Worm (Caenorhabditis elegans) whole organism, mixed stage, embryonic: ENCODE results near the gene ZK809.9.

ENCODE experiments used
- M03D4.4 ChIP-seq: sonication (generic microtip); optimal IDR thresholded peaks from 2 replicates; lab custom pipeline; 2017; ENCODE audit warnings: mild to moderate bottlenecking, missing genetic modification characterization, missing compliant biosample characterization
- bed-3 ChIP-seq: fragments of 200-800 bp; sonication (Bioruptor generic); optimal IDR thresholded peaks from 3 replicates; lab custom pipeline; 2018; ENCODE audit warnings: mild to moderate bottlenecking, missing genetic modification characterization, moderate library complexity, missing compliant biosample characterization
- blmp-1 ChIP-seq: fragments of 150-350 bp; optimal IDR thresholded peaks from 2 replicates; lab custom pipeline; 2014; ENCODE audit warnings: missing biosample characterization, missing genetic modification characterization
- ceh-39 ChIP-seq: fragments of 150-350 bp; optimal IDR thresholded peaks from 2 replicates; lab custom pipeline; 2014; ENCODE audit warnings: missing biosample characterization, missing genetic modification characterization
- ceh-43 ChIP-seq: fragments of 200-800 bp; sonication (Bioruptor generic); optimal IDR thresholded peaks from 2 replicates; lab custom pipeline; 2018; ENCODE audit warnings: mild to moderate bottlenecking, missing genetic modification characterization, moderate library complexity, missing compliant biosample characterization
- ceh-83 ChIP-seq: fragments of 200-800 bp; sonication (Bioruptor generic); optimal IDR thresholded peaks from 2 replicates; lab custom pipeline; 2018; ENCODE audit warnings: mild to moderate bottlenecking, missing genetic modification characterization, missing compliant biosample characterization
- ces-1 ChIP-seq: fragments of 150-350 bp; optimal IDR thresholded peaks from 2 replicates; lab custom pipeline; 2014; ENCODE audit warnings: missing biosample characterization, missing genetic modification reagents, missing genetic modification characterization
- cnd-1 ChIP-seq: fragments of 200-800 bp; sonication (Bioruptor generic); optimal IDR thresholded peaks from 2 replicates; lab custom pipeline; 2018; ENCODE audit warnings: mild to moderate bottlenecking, missing genetic modification characterization, missing compliant biosample characterization
- drap-1 ChIP-seq: fragments of 200-800 bp; sonication (Bioruptor generic); optimal IDR thresholded peaks from 3 replicates; lab custom pipeline; 2018; ENCODE audit warnings: mild to moderate bottlenecking, missing genetic modification characterization, missing compliant biosample characterization
- elt-1 ChIP-seq: sonication (generic microtip); optimal IDR thresholded peaks from 2 replicates; lab custom pipeline; 2017; ENCODE audit warnings: missing genetic modification characterization, mild to moderate bottlenecking, missing compliant biosample characterization, antibody characterized with exemption, moderate library complexity, borderline replicate concordance; ENCODE audit not compliant: insufficient read depth
- ham-2 ChIP-seq: fragments of 200-800 bp; sonication (Bioruptor generic); optimal IDR thresholded peaks from 2 replicates; lab custom pipeline; 2018; ENCODE audit warnings: mild to moderate bottlenecking, missing genetic modification characterization, missing compliant biosample characterization
- lin-13 ChIP-seq: fragments of 150-350 bp; optimal IDR thresholded peaks from 2 replicates; lab custom pipeline; 2014; ENCODE audit warnings: missing biosample characterization, missing genetic modification characterization
- lin-32 ChIP-seq: fragments of 200-800 bp; sonication (Bioruptor generic); optimal IDR thresholded peaks from 2 replicates; lab custom pipeline; 2018; ENCODE audit warnings: mild to moderate bottlenecking, missing genetic modification characterization, missing compliant biosample characterization
- mab-5 ChIP-seq: fragments of 150-350 bp; optimal IDR thresholded peaks from 2 replicates; lab custom pipeline; 2014; ENCODE audit warnings: missing biosample characterization, missing genetic modification characterization
- mep-1 ChIP-seq: fragments of 150-350 bp; optimal IDR thresholded peaks from 2 replicates; lab custom pipeline; 2017; ENCODE audit warnings: missing biosample characterization, missing genetic modification reagents, missing genetic modification characterization, inconsistent platforms
- mls-2 ChIP-seq: sonication (generic microtip); optimal IDR thresholded peaks from 2 replicates; lab custom pipeline; 2016; ENCODE audit warnings: mild to moderate bottlenecking, missing genetic modification characterization, moderate library complexity, missing compliant biosample characterization
- nhr-12 ChIP-seq: fragments of 150-350 bp; optimal IDR thresholded peaks from 2 replicates; lab custom pipeline; 2014; ENCODE audit warnings: missing biosample characterization, missing genetic modification characterization
- nhr-2 ChIP-seq: fragments of 150-350 bp; optimal IDR thresholded peaks from 2 replicates; lab custom pipeline; 2014; ENCODE audit warnings: missing biosample characterization, missing genetic modification characterization
- nhr-237 ChIP-seq: fragments of 150-350 bp; optimal IDR thresholded peaks from 2 replicates; lab custom pipeline; 2014; ENCODE audit warnings: missing biosample characterization, missing genetic modification characterization
- nhr-28 ChIP-seq: fragments of 150-350 bp; optimal IDR thresholded peaks from 2 replicates; lab custom pipeline; 2014; ENCODE audit warnings: missing biosample characterization, missing genetic modification characterization
- nhr-76 ChIP-seq: sonication (generic microtip); optimal IDR thresholded peaks from 2 replicates; lab custom pipeline; 2017; ENCODE audit warnings: missing biosample characterization, missing genetic modification characterization
- pha-4 ChIP-seq: fragments of 150-350 bp; optimal IDR thresholded peaks from 2 replicates; lab custom pipeline; 2018; ENCODE audit warnings: missing biosample characterization, missing genetic modification reagents, missing genetic modification characterization
- sem-2 ChIP-seq: fragments of 200-800 bp; sonication (Bioruptor generic); optimal IDR thresholded peaks from 2 replicates; lab custom pipeline; 2018; ENCODE audit warnings: mild to moderate bottlenecking, missing genetic modification characterization, missing compliant biosample characterization
- snpc-4 ChIP-seq: fragments of 150-350 bp; optimal IDR thresholded peaks from 2 replicates; lab custom pipeline; 2014; ENCODE audit warnings: missing biosample characterization, missing genetic modification characterization
- sptf-1 ChIP-seq: sonication (generic microtip); optimal IDR thresholded peaks from 2 replicates; lab custom pipeline; 2017; ENCODE audit warnings: mild to moderate bottlenecking, missing genetic modification characterization, moderate library complexity, missing compliant biosample characterization
- unc-120 ChIP-seq: sonication (generic microtip); optimal IDR thresholded peaks from 2 replicates; lab custom pipeline; 2017; ENCODE audit warnings: missing genetic modification characterization, missing compliant biosample characterization; ENCODE audit not compliant: poor library complexity, severe bottlenecking
- unc-39 ChIP-seq: fragments of 150-350 bp; optimal IDR thresholded peaks from 2 replicates; lab custom pipeline; 2014; ENCODE audit warnings: missing biosample characterization, missing genetic modification characterization
- unc-62 ChIP-seq: fragments of 150-350 bp; optimal IDR thresholded peaks from 2 replicates; lab custom pipeline; 2014; ENCODE audit warnings: missing biosample characterization, missing genetic modification reagents, missing genetic modification characterization
- zip-8 ChIP-seq: fragments of 150-350 bp; optimal IDR thresholded peaks from 2 replicates; lab custom pipeline; 2014; ENCODE audit warnings: missing biosample characterization, missing genetic modification characterization
- ztf-11 ChIP-seq: fragments of 150-350 bp; optimal IDR thresholded peaks from 2 replicates; lab custom pipeline; 2014; ENCODE audit warnings: missing biosample characterization, missing genetic modification characterization

Gene ZK809.9

DNA sequence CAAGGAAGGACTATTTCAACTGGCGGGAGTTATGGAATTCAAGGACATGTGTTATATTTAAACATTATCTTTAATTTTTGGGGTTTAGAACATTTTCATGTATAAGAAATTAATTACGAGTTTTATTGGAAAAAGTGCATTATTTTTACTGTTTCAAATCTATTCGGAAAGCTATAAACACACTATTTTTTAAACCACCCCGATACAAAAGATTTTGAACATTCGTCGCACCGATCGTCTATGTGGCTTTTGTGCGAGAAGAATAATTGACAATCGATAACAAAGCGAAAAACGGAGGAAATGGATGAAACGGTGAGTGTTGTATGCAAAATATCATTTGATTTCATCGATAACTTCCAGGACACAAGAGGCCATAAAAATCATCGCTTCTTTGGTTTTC, at the start of gene ZK809.9:
Gene ZK809.9 (plus strand): TSS at position 301 of the 400 bp plus-strand sequence.
- no peak for TF ChIP-seq nhr-2 (tag; lab: Kevin White, UChicago)
- no peak for TF ChIP-seq ces-1 (GFP tag; lab: Kevin White, UChicago)

DNA sequence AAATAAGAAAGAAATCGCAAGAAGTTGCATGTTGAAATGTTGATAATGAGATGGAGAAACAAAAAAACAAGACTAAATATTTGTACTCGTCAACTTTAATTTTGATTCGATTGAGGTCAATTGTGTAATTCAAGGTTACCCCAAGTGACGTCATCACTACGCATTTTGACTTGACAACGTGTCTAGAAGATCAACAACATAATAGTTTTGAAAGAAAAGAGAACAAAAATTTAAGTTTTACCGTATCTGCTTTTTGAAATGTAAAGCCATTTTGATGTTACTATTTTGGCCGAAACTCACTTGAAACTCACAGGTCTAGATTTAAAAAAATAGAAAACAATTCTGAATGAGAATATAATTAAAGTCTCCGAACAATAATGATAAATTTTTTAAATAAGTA, 44.2 kb upstream of the ZK809.9 start, which contains the start of gene dsl-5:
Gene dsl-5 (minus strand): TSS at position 101 of the 400 bp plus-strand sequence.
- TF ChIP-seq ceh-43 (GFP tag; lab: Kevin White, UChicago) (no peak), nhr-2 (tag; lab: Kevin White, UChicago) (no peak), zip-8 (tag; lab: Kevin White, UChicago) (peak; percentile 15), ceh-83 (GFP tag; lab: Kevin White, UChicago) (no peak), cnd-1 (no peak), mab-5 (no peak), M03D4.4 (no peak), snpc-4 (tag; lab: Kevin White, UChicago) (no peak)
- TF ChIP-seq, all 35 proteins: peak for 1

ce11 chrIV:11622336-11622735, 42.8 kb upstream of the ZK809.9 start:
- no peak for TF ChIP-seq pha-4 (tag; lab: Kevin White, UChicago)
- TF ChIP-seq mls-2 (tag; lab: Kevin White, UChicago), result no peak
- TF ChIP-seq lin-13, result no peak
- no peak for TF ChIP-seq nhr-76 (tag; lab: Kevin White, UChicago)

DNA sequence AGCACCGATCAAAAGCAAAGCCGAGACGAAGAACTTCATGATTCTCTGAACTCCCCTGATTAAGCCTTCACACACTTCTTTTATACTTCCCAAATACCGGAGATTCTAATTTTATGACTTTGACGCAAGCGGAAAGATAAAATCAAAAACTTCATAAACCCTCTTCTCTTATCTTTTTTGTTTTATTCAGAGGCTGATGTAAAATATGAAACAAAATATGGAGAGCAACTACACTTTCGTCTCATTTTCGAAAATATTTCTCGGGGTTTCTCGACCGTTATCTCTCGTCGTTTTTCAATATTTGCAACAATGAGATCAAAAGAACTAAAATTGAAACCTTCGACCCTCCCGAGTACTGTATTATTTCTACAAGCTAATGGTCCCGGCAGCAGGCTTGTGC, 42.0 kb upstream of the ZK809.9 start, which contains the start of gene lys-4:
Gene lys-4 (minus strand): TSS at position 115 of the 400 bp plus-strand sequence.
- no peak for TF ChIP-seq nhr-12 (tag; lab: Kevin White, UChicago)
- TF ChIP-seq nhr-28 (tag; lab: Kevin White, UChicago), result no peak
- no peak for TF ChIP-seq ztf-11
- no peak for TF ChIP-seq sptf-1 (tag; lab: Kevin White, UChicago)
- no peak for TF ChIP-seq unc-120 (tag; lab: Kevin White, UChicago)
- TF ChIP-seq ham-2 (GFP tag; lab: Kevin White, UChicago), result no peak
- no peak for TF ChIP-seq ceh-39 (tag; lab: Kevin White, UChicago)
- TF ChIP-seq unc-39 (tag; lab: Kevin White, UChicago), result no peak
- no peak for TF ChIP-seq nhr-2 (tag; lab: Kevin White, UChicago)
- no peak for TF ChIP-seq elt-1
- TF ChIP-seq lin-32 (GFP tag; lab: Kevin White, UChicago), result no peak
- no peak for TF ChIP-seq pha-4 (tag; lab: Kevin White, UChicago)
- no peak for TF ChIP-seq mep-1 (tag; lab: Kevin White, UChicago)

ce11 chrIV:11623759-11624287, 41.3 kb upstream of the ZK809.9 start:
- no peak for TF ChIP-seq unc-39 (tag; lab: Kevin White, UChicago)
- TF ChIP-seq ceh-83 (GFP tag; lab: Kevin White, UChicago), result no peak
- no peak for TF ChIP-seq bed-3 (GFP tag; lab: Kevin White, UChicago)
- TF ChIP-seq drap-1, result no peak
- no peak for TF ChIP-seq lin-32 (GFP tag; lab: Kevin White, UChicago)
- no peak for TF ChIP-seq nhr-237 (tag; lab: Kevin White, UChicago)
- no peak for TF ChIP-seq ztf-11
- no peak for TF ChIP-seq unc-62 (GFP tag; lab: Kevin White, UChicago)
- TF ChIP-seq ham-2 (GFP tag; lab: Kevin White, UChicago), result no peak

ce11 chrIV:11625482-11625881, 39.6 kb upstream of the ZK809.9 start, which contains the start of gene lys-5:
Gene lys-5 (minus strand): TSS chrIV:11625582.
- TF ChIP-seq sem-2 (GFP tag; lab: Kevin White, UChicago) (no peak), nhr-237 (tag; lab: Kevin White, UChicago) (no peak), nhr-76 (tag; lab: Kevin White, UChicago) (no peak), nhr-28 (tag; lab: Kevin White, UChicago) (no peak), snpc-4 (tag; lab: Kevin White, UChicago) (no peak), nhr-12 (tag; lab: Kevin White, UChicago) (no peak), nhr-2 (tag; lab: Kevin White, UChicago) (no peak), mep-1 (tag; lab: Kevin White, UChicago) (no peak), bed-3 (GFP tag; lab: Kevin White, UChicago) (no peak), unc-62 (GFP tag; lab: Kevin White, UChicago) (no peak), blmp-1 (no peak), unc-120 (tag; lab: Kevin White, UChicago) (no peak)
